Worm (Caenorhabditis elegans) whole organism, L4 larva: ENCODE data around the gene cup-16.

Source experiments
- D1046.2 ChIP-seq: fragments of 200-800 bp; sonication (Bioruptor generic); IDR thresholded peaks from 2 replicates; pipeline ENCODE4 v1.3.6; 2022; ENCODE audit warnings: missing genetic modification characterization, missing compliant biosample characterization
- F44E2.7 ChIP-seq: fragments of 200-800 bp; sonication (Bioruptor generic); IDR thresholded peaks from 2 replicates; pipeline ENCODE4 v2.1.2; 2022; ENCODE audit warnings: missing genetic modification characterization, missing compliant biosample characterization
- T20F7.1 ChIP-seq: fragments of 200-800 bp; sonication (Bioruptor generic); optimal IDR thresholded peaks from 2 replicates; lab custom pipeline; 2018; ENCODE audit warnings: mild to moderate bottlenecking, missing genetic modification characterization, missing compliant biosample characterization
- T26A8.4 ChIP-seq: fragments of 200-800 bp; sonication (Bioruptor generic); IDR thresholded peaks from 2 replicates; pipeline ENCODE4 v1.3.6; 2022; ENCODE audit warnings: missing genetic modification characterization, missing compliant biosample characterization
- Y75B8A.6 ChIP-seq: fragments of 200-800 bp; sonication (Bioruptor generic); IDR thresholded peaks from 2 replicates; pipeline ENCODE4 v1.3.6; 2022; ENCODE audit warnings: missing genetic modification reagents, missing genetic modification characterization, missing compliant biosample characterization
- aha-1 ChIP-seq: fragments of 150-350 bp; peaks from one replicate; lab custom pipeline; 2014; ENCODE audit warnings: missing biosample characterization, missing genetic modification characterization
- ama-1 ChIP-seq: fragments of 150-350 bp; optimal IDR thresholded peaks from 2 replicates; lab custom pipeline; 2014; ENCODE audit warnings: inconsistent platforms, mixed read lengths
- arid-1 ChIP-seq: fragments of 200-800 bp; sonication (Bioruptor generic); conservative IDR thresholded peaks from 2 replicates; pipeline ENCODE4 v1.3.6; 2022; ENCODE audit warnings: missing genetic modification reagents, missing genetic modification characterization, missing compliant biosample characterization
- ceh-44 ChIP-seq: fragments of 200-800 bp; sonication (Bioruptor generic); IDR thresholded peaks from 2 replicates; pipeline ENCODE4 v1.3.6; 2022; ENCODE audit warnings: missing genetic modification reagents, missing genetic modification characterization, missing compliant biosample characterization
- daf-16 ChIP-seq, 3 experiments: sonication (generic microtip); optimal IDR thresholded peaks; 2 replicates each; lab custom pipeline; 2016 to 2017; ENCODE audit warnings: missing genetic modification characterization in 3 of 3, missing genetic modification reagents in 3 of 3, mild to moderate bottlenecking in 2 of 3, missing compliant biosample characterization in 2 of 3, missing biosample characterization in 1 of 3, moderate library complexity in 1 of 3
- daf-8 ChIP-seq: fragments of 200-800 bp; sonication (Bioruptor generic); IDR thresholded peaks from 2 replicates; pipeline ENCODE4 v1.3.6; 2022; ENCODE audit warnings: missing genetic modification characterization, missing compliant biosample characterization
- duxl-1 ChIP-seq: sonication (generic microtip); optimal IDR thresholded peaks from 2 replicates; lab custom pipeline; 2016; ENCODE audit warnings: mild to moderate bottlenecking, missing genetic modification characterization, moderate library complexity, missing compliant biosample characterization; ENCODE audit not compliant: poor library complexity
- dve-1 ChIP-seq: sonication (generic microtip); optimal IDR thresholded peaks from 2 replicates; lab custom pipeline; 2017; ENCODE audit warnings: antibody characterized with exemption, mild to moderate bottlenecking, missing genetic modification characterization, missing compliant biosample characterization; ENCODE audit not compliant: insufficient read depth
- hif-1 ChIP-seq, 2 experiments: sonication (generic microtip); optimal IDR thresholded peaks; 2 replicates each; lab custom pipeline; 2016 to 2017; ENCODE audit warnings: missing compliant biosample characterization in 2 of 2, missing genetic modification characterization in 2 of 2, missing genetic modification reagents in 2 of 2, missing genotype in 2 of 2, mild to moderate bottlenecking in 1 of 2
- hlh-30 ChIP-seq: sonication (generic microtip); optimal IDR thresholded peaks from 2 replicates; lab custom pipeline; 2017; ENCODE audit warnings: antibody characterized with exemption, mild to moderate bottlenecking, missing genetic modification characterization, missing compliant biosample characterization; ENCODE audit not compliant: insufficient read depth
- lin-38 ChIP-seq: fragments of 200-800 bp; sonication (Bioruptor generic); IDR thresholded peaks from 2 replicates; pipeline ENCODE4 v1.3.6; 2022; ENCODE audit warnings: missing genetic modification reagents, missing genetic modification characterization, missing compliant biosample characterization
- lin-39 ChIP-seq: fragments of 150-350 bp; optimal IDR thresholded peaks from 2 replicates; lab custom pipeline; 2014; ENCODE audit warnings: missing biosample characterization, missing genetic modification reagents, missing genetic modification characterization
- madf-5 ChIP-seq, 2 experiments: fragments of 200-800 bp; sonication (Bioruptor generic); IDR thresholded peaks; 2 replicates each; pipeline ENCODE4 v1.3.6; 2022; ENCODE audit warnings: missing compliant biosample characterization in 2 of 2, missing genetic modification characterization in 2 of 2
- madf-9 ChIP-seq: fragments of 200-800 bp; sonication (Bioruptor generic); conservative IDR thresholded peaks from 2 replicates; pipeline ENCODE4 v1.3.6; 2022; ENCODE audit warnings: missing genetic modification reagents, missing genetic modification characterization, missing compliant biosample characterization
- mdl-1 ChIP-seq, 2 experiments: fragments of 150-350 bp in 1 of 2; sonication (generic microtip) in 1 of 2; optimal IDR thresholded peaks; 2 replicates each; lab custom pipeline; 2014 to 2017; ENCODE audit warnings: missing biosample characterization in 2 of 2, missing genetic modification characterization in 2 of 2
- mep-1 ChIP-seq: fragments of 150-350 bp; sonication (generic microtip); optimal IDR thresholded peaks from 3 replicates; lab custom pipeline; 2014; ENCODE audit warnings: missing biosample characterization, missing genetic modification characterization
- mxl-3 ChIP-seq: fragments of 200-800 bp; sonication (Bioruptor generic); optimal IDR thresholded peaks from 2 replicates; lab custom pipeline; 2018; ENCODE audit warnings: mild to moderate bottlenecking, missing genetic modification characterization, missing compliant biosample characterization
- nhr-10 ChIP-seq: fragments of 150-350 bp; optimal IDR thresholded peaks from 2 replicates; lab custom pipeline; 2014; ENCODE audit warnings: missing biosample characterization, missing genetic modification characterization
- nhr-11 ChIP-seq: fragments of 150-350 bp; optimal IDR thresholded peaks from 2 replicates; lab custom pipeline; 2014; ENCODE audit warnings: missing biosample characterization, missing genetic modification characterization
- nhr-237 ChIP-seq: sonication (generic microtip); optimal IDR thresholded peaks from 2 replicates; lab custom pipeline; 2017; ENCODE audit warnings: missing biosample characterization, missing genetic modification characterization
- nhr-25 ChIP-seq: sonication (generic microtip); optimal IDR thresholded peaks from 2 replicates; lab custom pipeline; 2017; ENCODE audit warnings: missing genetic modification characterization, mild to moderate bottlenecking, missing compliant biosample characterization, antibody characterized with exemption, moderate library complexity, borderline replicate concordance; ENCODE audit not compliant: insufficient read depth
- nhr-28 ChIP-seq: fragments of 150-350 bp; optimal IDR thresholded peaks from 2 replicates; lab custom pipeline; 2014; ENCODE audit warnings: missing biosample characterization, missing genetic modification characterization
- nhr-42 ChIP-seq: fragments of 200-800 bp; sonication (Bioruptor generic); IDR thresholded peaks from 2 replicates; pipeline ENCODE4 v1.3.6; 2022; ENCODE audit warnings: missing genetic modification characterization, missing compliant biosample characterization
- nhr-6 ChIP-seq: fragments of 150-350 bp; optimal IDR thresholded peaks from 2 replicates; lab custom pipeline; 2014; ENCODE audit warnings: missing biosample characterization, missing genetic modification characterization
- nhr-77 ChIP-seq: fragments of 150-350 bp; optimal IDR thresholded peaks from 2 replicates; lab custom pipeline; 2014; ENCODE audit warnings: missing biosample characterization, missing genetic modification characterization
- pha-4 ChIP-seq, 2 experiments: fragments of 150-350 bp in 1 of 2; fragments of 200-800 bp in 1 of 2; sonication (Bioruptor generic) in 1 of 2; IDR thresholded peaks in 1 of 2; optimal IDR thresholded peaks in 1 of 2; 2 replicates each; pipeline versions ENCODE4 v1.3.6 to Lab custom; 2014 to 2022; ENCODE audit warnings: missing genetic modification characterization in 2 of 2, missing genetic modification reagents in 2 of 2, missing biosample characterization in 1 of 2, missing compliant biosample characterization in 1 of 2
- php-3 ChIP-seq: fragments of 200-800 bp; sonication (Bioruptor generic); IDR thresholded peaks from 2 replicates; pipeline ENCODE4 v1.3.6; 2022; ENCODE audit warnings: missing genetic modification reagents, missing genetic modification characterization, missing compliant biosample characterization
- pqm-1 ChIP-seq: sonication (generic microtip); optimal IDR thresholded peaks from 2 replicates; lab custom pipeline; 2017; ENCODE audit warnings: missing biosample characterization, missing genetic modification characterization
- rbr-2 ChIP-seq: sonication (generic microtip); optimal IDR thresholded peaks from 2 replicates; lab custom pipeline; 2016; ENCODE audit warnings: missing genotype, missing genetic modification characterization, missing compliant biosample characterization
- tag-97 ChIP-seq: fragments of 200-800 bp; sonication (Bioruptor generic); IDR thresholded peaks from 2 replicates; pipeline ENCODE4 v1.3.6; 2022; ENCODE audit warnings: missing genetic modification characterization, missing compliant biosample characterization
- unc-62 ChIP-seq, 3 experiments: fragments of 150-350 bp in 1 of 3; sonication (generic microtip); optimal IDR thresholded peaks in 2 of 3; peaks in 1 of 3; 1 replicate in 1 of 3; 2 replicates in 2 of 3; lab custom pipeline; 2014 to 2017; ENCODE audit warnings: missing biosample characterization in 3 of 3, missing genetic modification characterization in 3 of 3, missing genetic modification reagents in 3 of 3, missing genotype in 1 of 3
- vab-7 ChIP-seq: fragments of 200-800 bp; sonication (Bioruptor generic); IDR thresholded peaks from 2 replicates; pipeline ENCODE4 v1.3.6; 2022; ENCODE audit warnings: missing genetic modification reagents, missing genetic modification characterization, missing compliant biosample characterization
- zfp-3 ChIP-seq: fragments of 200-800 bp; sonication (Bioruptor generic); conservative IDR thresholded peaks from 2 replicates; pipeline ENCODE4 v1.3.6; 2022; ENCODE audit warnings: missing genetic modification reagents, missing genetic modification characterization, missing compliant biosample characterization
- ztf-11 ChIP-seq: fragments of 150-350 bp; optimal IDR thresholded peaks from 2 replicates; lab custom pipeline; 2014; ENCODE audit warnings: missing biosample characterization, missing genetic modification characterization
- ztf-7 ChIP-seq: fragments of 150-350 bp; optimal IDR thresholded peaks from 2 replicates; lab custom pipeline; 2014; ENCODE audit warnings: missing biosample characterization, missing genetic modification characterization

cup-16 gene

ce11 chrII:8743379-8744173, 36.6 kb downstream of the cup-16 start, which contains the start of gene mak-1 (continued):
- TF ChIP-seq madf-9 (GFP tag; lab: Robert Waterston, UW) (peak; percentile 36; the same call in 1 of the 2 replicates), ama-1 (lab: Kevin White, UChicago) (peak; percentile 94), zfp-3 (GFP tag; lab: Robert Waterston, UW) (no peak), pqm-1 (peak; percentile 37), mdl-1 (tag; optimal IDR thresholded peaks at IDR 0.05; lab: Kevin White, UChicago) (peak; percentile 27 to 88), tag-97 (GFP tag; lab: Robert Waterston, UW) (no peak), dve-1 (tag; lab: Kevin White, UChicago) (peak; percentile 73), nhr-237 (tag; lab: Kevin White, UChicago) (no peak), nhr-10 (tag; lab: Kevin White, UChicago) (peak; percentile 77), hlh-30 (peak; percentile 48), arid-1 (GFP tag; lab: Robert Waterston, UW) (peak; percentile 39; the same call in 1 of the 2 replicates), lin-38 (GFP tag; lab: Robert Waterston, UW) (0 out of 2 replicates have a peak, but pooled peaks have one; percentile 21), ztf-11 (tag; lab: Kevin White, UChicago) (no peak), nhr-6 (tag; lab: Kevin White, UChicago) (peak; percentile 39), aha-1 (peak; percentile 96), vab-7 (GFP tag; lab: Robert Waterston, UW) (0 out of 2 replicates have a peak, but pooled peaks have one; percentile 4), T26A8.4 (GFP tag; lab: Robert Waterston, UW) (peak; percentile 43; the same call in 1 of the 2 replicates), php-3 (GFP tag; lab: Robert Waterston, UW) (no peak)
- TF ChIP-seq, all 104 proteins: peak for 28

DNA sequence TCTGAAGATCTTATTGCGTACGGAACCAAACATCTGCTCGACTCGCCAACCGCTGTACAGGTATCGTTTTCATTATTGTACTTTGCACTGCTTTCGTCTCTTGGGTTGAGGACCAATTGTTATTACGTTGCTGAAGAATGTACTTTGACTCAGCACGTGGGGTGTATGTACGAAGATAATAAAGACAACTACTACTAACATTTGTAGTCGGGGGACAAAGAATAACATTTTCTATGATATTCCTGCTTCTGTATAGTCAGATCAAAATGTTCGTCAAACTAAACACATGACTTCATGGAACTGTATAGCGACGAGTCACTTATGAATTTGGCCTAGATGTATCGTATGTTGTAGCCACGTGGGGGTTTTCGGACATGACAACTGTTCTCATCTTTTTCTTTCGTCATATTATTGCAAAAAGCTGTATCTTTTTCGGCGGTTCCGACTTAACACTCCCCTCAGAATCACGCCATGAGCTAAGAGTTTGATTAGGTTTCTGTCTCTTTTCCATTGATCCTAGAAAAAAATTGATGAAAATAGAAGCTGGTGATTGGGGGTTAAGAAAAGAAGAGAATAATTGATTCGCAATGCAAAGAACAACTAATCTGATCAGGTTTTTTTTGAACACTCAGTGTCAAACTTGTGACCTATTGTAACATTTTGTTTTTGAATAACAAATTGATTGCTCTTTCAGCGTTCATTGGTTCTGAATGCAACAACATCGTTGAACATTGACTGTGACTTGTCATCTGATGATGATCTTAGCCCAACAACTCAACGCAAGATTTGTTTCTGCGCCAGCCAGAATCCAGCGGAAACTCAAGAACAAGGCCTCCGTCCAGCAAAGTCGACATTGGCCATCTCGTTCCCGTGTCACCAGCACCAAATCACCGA, 37.8 kb downstream of the cup-16 start:
- TF ChIP-seq nhr-42 (GFP tag; lab: Robert Waterston, UW), result 0 out of 2 replicates have a peak, but pooled peaks have one; percentile 12
- peak; percentile 64 for TF ChIP-seq duxl-1 (tag; lab: Kevin White, UChicago)
- peak; percentile 11 for TF ChIP-seq mep-1 (tag; lab: Kevin White, UChicago)
- peak in 1 of 2 experiments; percentile 14 for TF ChIP-seq hif-1 (tag; optimal IDR thresholded peaks at IDR 0.05; lab: Kevin White, UChicago)
- peak; percentile 64 for TF ChIP-seq T26A8.4 (GFP tag; lab: Robert Waterston, UW)
- peak; percentile 4 for TF ChIP-seq T20F7.1
- TF ChIP-seq nhr-11 (tag; lab: Kevin White, UChicago), result peak; percentile 62
- TF ChIP-seq daf-8 (GFP tag; lab: Robert Waterston, UW), result no peak
- peak; percentile 85 for TF ChIP-seq ama-1 (lab: Kevin White, UChicago)
- no peak for TF ChIP-seq ztf-7 (tag; lab: Kevin White, UChicago)
- TF ChIP-seq hlh-30, result peak; percentile 26
- TF ChIP-seq lin-38 (GFP tag; lab: Robert Waterston, UW), result peak; percentile 10; the same call in 1 of the 2 replicates
- no peak for TF ChIP-seq lin-39
- peak; percentile 14 for TF ChIP-seq nhr-77 (tag; lab: Kevin White, UChicago)
- 0 out of 2 replicates have a peak, but pooled peaks have one; percentile 8 for TF ChIP-seq Y75B8A.6
- no peak for TF ChIP-seq daf-16 (GFP tag; optimal IDR thresholded peaks at IDR 0.05; lab: Kevin White, UChicago)
- TF ChIP-seq daf-16 (tag; optimal IDR thresholded peaks at IDR 0.05; lab: Kevin White, UChicago), result peak; percentile 31
- TF ChIP-seq nhr-25 (tag; lab: Kevin White, UChicago), result peak; percentile 38
- 0 out of 4 replicates have a peak, but pooled peaks of 1 of the 2 experiments have one; percentile 3 for TF ChIP-seq madf-5 (GFP tag; IDR thresholded peaks at IDR 0.05; lab: Robert Waterston, UW)
- TF ChIP-seq dve-1 (tag; lab: Kevin White, UChicago), result peak; percentile 30
- peak; percentile 47 for TF ChIP-seq nhr-28 (tag; lab: Kevin White, UChicago)
- peak; percentile 67 for TF ChIP-seq zfp-3 (GFP tag; lab: Robert Waterston, UW)
- peak; percentile 40 for TF ChIP-seq mxl-3 (GFP tag; lab: Kevin White, UChicago)
- TF ChIP-seq rbr-2 (tag; lab: Kevin White, UChicago), result no peak
- peak; percentile 95 for TF ChIP-seq aha-1
- TF ChIP-seq ceh-44 (GFP tag; lab: Robert Waterston, UW), result 0 out of 2 replicates have a peak, but pooled peaks have one; percentile 3
- no peak for TF ChIP-seq arid-1 (GFP tag; lab: Robert Waterston, UW)
- peak; percentile 77 for TF ChIP-seq D1046.2 (GFP tag; lab: Robert Waterston, UW)
- TF ChIP-seq unc-62 (GFP tag; optimal IDR thresholded peaks at IDR 0.05 in 1 of 2; lab: Kevin White, UChicago), result peak in 1 of 2 experiments; percentile 76
- TF ChIP-seq unc-62 (tag; optimal IDR thresholded peaks at IDR 0.05; lab: Kevin White, UChicago), result no peak
- TF ChIP-seq pha-4 (GFP tag; IDR thresholded peaks at IDR 0.05; lab: Robert Waterston, UW), result peak; percentile 22; the same call in 1 of the 2 replicates
- TF ChIP-seq pha-4 (tag; optimal IDR thresholded peaks at IDR 0.05; lab: Kevin White, UChicago), result no peak
- no peak for TF ChIP-seq F44E2.7 (GFP tag; lab: Robert Waterston, UW)
